Fruit fly (Drosophila melanogaster): Measurements from ENCODE around the gene CG4546.

CG4546 gene

dm6 chr3R:15839294-15839693 lies 7.0 kb upstream of the CG4546 start, which contains the start of gene Pbp45 (continued):
- TF ChIP-seq slbo (GFP tag; IDR thresholded peaks at IDR 0.05) (peak; percentile 13; the same call in 1 of the 2 replicates), Myb (GFP tag; optimal IDR thresholded peaks at IDR 0.05) (peak; percentile 37), CG9215 (GFP tag; IDR thresholded peaks at IDR 0.05) (no peak), CG1602 (GFP tag; optimal IDR thresholded peaks at IDR 0.05) (no peak), sisA (GFP tag; IDR thresholded peaks at IDR 0.05) (no peak), CG2129 (GFP tag; IDR thresholded peaks at IDR 0.05; ENCODE audit: partially characterized antibody) (no peak), CG32532 (GFP tag; IDR thresholded peaks at IDR 0.05) (no peak), row (GFP tag; IDR thresholded peaks at IDR 0.05) (no peak), btn (GFP tag; optimal IDR thresholded peaks at IDR 0.05) (no peak), TFAM (GFP tag; optimal IDR thresholded peaks at IDR 0.05) (no peak), ken (GFP tag; IDR thresholded peaks at IDR 0.05) (no peak), cas (GFP tag; IDR thresholded peaks at IDR 0.05) (no peak), tup (GFP tag; optimal IDR thresholded peaks at IDR 0.05) (no peak), CG3407 (GFP tag; optimal IDR thresholded peaks at IDR 0.05) (no peak), CG10565 (GFP tag; optimal IDR thresholded peaks at IDR 0.05) (no peak), CG10979 (tag; optimal IDR thresholded peaks at IDR 0.05) (no peak), tx (GFP tag; optimal IDR thresholded peaks at IDR 0.05) (no peak), CG6689 (GFP tag; IDR thresholded peaks at IDR 0.05) (no peak), tna (GFP tag; IDR thresholded peaks at IDR 0.05; ENCODE audit: partially characterized antibody) (no peak), sr (GFP tag; IDR thresholded peaks at IDR 0.05) (no peak), CG5953 (GFP tag; IDR thresholded peaks at IDR 0.05) (no peak), CG11695 (GFP tag; IDR thresholded peaks at IDR 0.05) (no peak), nerfin-1 (tag; optimal IDR thresholded peaks at IDR 0.05) (no peak), CG11398 (GFP tag; optimal IDR thresholded peaks at IDR 0.05) (no peak), az2 (GFP tag; optimal IDR thresholded peaks at IDR 0.05) (peak; percentile 4), CG12155 (GFP tag; optimal IDR thresholded peaks at IDR 0.05) (peak; percentile 13), Lhr (GFP tag; optimal IDR thresholded peaks at IDR 0.05) (no peak), CG10274 (GFP tag; optimal IDR thresholded peaks at IDR 0.05) (no peak), HLH54F (GFP tag; optimal IDR thresholded peaks at IDR 0.05) (peak; percentile 19), stwl (tag; optimal IDR thresholded peaks at IDR 0.05) (peak; percentile 98), CG14965 (GFP tag; optimal IDR thresholded peaks at IDR 0.05; ENCODE audit: borderline replicate concordance) (no peak), HLHmδ (GFP tag; optimal IDR thresholded peaks at IDR 0.05) (no peak), D19A (tag; optimal IDR thresholded peaks at IDR 0.05) (no peak), CG16815 (GFP tag; optimal IDR thresholded peaks at IDR 0.05) (no peak), lilli (GFP tag; optimal IDR thresholded peaks at IDR 0.05) (peak; percentile 23), CG10462 (GFP tag; optimal IDR thresholded peaks at IDR 0.05) (no peak), dpn (GFP tag; optimal IDR thresholded peaks at IDR 0.05) (no peak), CG12391 (tag; optimal IDR thresholded peaks at IDR 0.05) (no peak), ATbp (GFP tag; optimal IDR thresholded peaks at IDR 0.05) (no peak), CG8478 (optimal IDR thresholded peaks at IDR 0.05) (no peak), bigmax (GFP tag; optimal IDR thresholded peaks at IDR 0.05) (no peak), CG31365 (tag; optimal IDR thresholded peaks at IDR 0.05) (no peak), pzg (GFP tag; optimal IDR thresholded peaks at IDR 0.05) (peak; percentile 41), Dll (GFP tag; IDR thresholded peaks at IDR 0.05; ENCODE audit: partially characterized antibody) (no peak), ac (GFP tag; optimal IDR thresholded peaks at IDR 0.05) (no peak), Sry-δ (GFP tag; optimal IDR thresholded peaks at IDR 0.05) (peak; percentile 34), yki (optimal IDR thresholded peaks at IDR 0.05) (no peak), Doc2 (GFP tag; IDR thresholded peaks at IDR 0.05) (no peak), Hmr (GFP tag; optimal IDR thresholded peaks at IDR 0.05) (no peak), Hmx (GFP tag; optimal IDR thresholded peaks at IDR 0.05) (no peak), unpg (GFP tag; optimal IDR thresholded peaks at IDR 0.05) (no peak), CG15514 (GFP tag; optimal IDR thresholded peaks at IDR 0.05) (peak; percentile 8), ranshi (GFP tag; IDR thresholded peaks at IDR 0.05) (no peak)
